Fruit fly (Drosophila melanogaster) whole organism, embryonic: Measurements from ENCODE around the gene asf1.

ENCODE experiments used
- Ada2b ChIP-seq: fragments of 200-800 bp; sonication (Bioruptor generic); IDR thresholded peaks from 2 replicates; pipeline ENCODE4 v1.3.6; 2022; ENCODE audit warnings: missing biosample characterization, missing genetic modification characterization
- Atf3 ChIP-seq: fragments of 200-800 bp; sonication (Bioruptor generic); optimal IDR thresholded peaks from 3 replicates; lab custom pipeline; 2016; ENCODE audit warnings: missing biosample characterization, missing genetic modification characterization
- Atf6 ChIP-seq: fragments of 200-800 bp; sonication (Bioruptor generic); IDR thresholded peaks from 2 replicates; pipeline ENCODE4 v1.3.6; 2022; ENCODE audit warnings: missing biosample characterization, missing genetic modification characterization
- CG10274 ChIP-seq: fragments of 200-800 bp; sonication (Bioruptor generic); optimal IDR thresholded peaks from 3 replicates; lab custom pipeline; 2017; ENCODE audit warnings: missing biosample characterization, mild to moderate bottlenecking, missing genetic modification characterization
- CG12299 ChIP-seq: fragments of 200-800 bp; sonication (Bioruptor generic); optimal IDR thresholded peaks from 2 replicates; lab custom pipeline; 2018; ENCODE audit warnings: missing biosample characterization, mild to moderate bottlenecking, missing genetic modification characterization
- CG12769 ChIP-seq: fragments of 200-800 bp; sonication (Bioruptor generic); optimal IDR thresholded peaks from 2 replicates; lab custom pipeline; 2019; ENCODE audit warnings: missing biosample characterization, mild to moderate bottlenecking, missing genetic modification characterization, moderate library complexity
- CG14860 ChIP-seq: fragments of 200-800 bp; sonication (Bioruptor generic); IDR thresholded peaks from 3 replicates; pipeline ENCODE4 v1.3.6; 2022; ENCODE audit warnings: missing biosample characterization, missing genetic modification characterization; ENCODE audit not compliant: partially characterized antibody
- CG15073 ChIP-seq: fragments of 200-800 bp; sonication (Bioruptor generic); optimal IDR thresholded peaks from 2 replicates; lab custom pipeline; 2016; ENCODE audit warnings: missing biosample characterization, missing genetic modification characterization
- CG1529 ChIP-seq: fragments of 200-800 bp; sonication (Bioruptor generic); optimal IDR thresholded peaks from 3 replicates; lab custom pipeline; 2018; ENCODE audit warnings: missing biosample characterization, missing genetic modification characterization
- CG1602 ChIP-seq: fragments of 200-800 bp; sonication (Bioruptor generic); optimal IDR thresholded peaks from 3 replicates; lab custom pipeline; 2016; ENCODE audit warnings: missing biosample characterization, missing genetic modification characterization
- CG16813 ChIP-seq: fragments of 200-800 bp; sonication (Bioruptor generic); IDR thresholded peaks from 3 replicates; pipeline ENCODE4 v1.3.6; 2022; ENCODE audit warnings: missing biosample characterization, missing genetic modification characterization; ENCODE audit not compliant: partially characterized antibody
- CG16815 ChIP-seq: fragments of 200-800 bp; sonication (Bioruptor generic); optimal IDR thresholded peaks from 3 replicates; lab custom pipeline; 2017; ENCODE audit warnings: missing biosample characterization, mild to moderate bottlenecking, missing genetic modification characterization
- CG16863 ChIP-seq: fragments of 200-800 bp; sonication (Bioruptor generic); optimal IDR thresholded peaks from 3 replicates; lab custom pipeline; 2016; ENCODE audit warnings: missing biosample characterization, missing genetic modification characterization
- CG17361 ChIP-seq: fragments of 200-800 bp; sonication (Bioruptor generic); IDR thresholded peaks from 3 replicates; pipeline ENCODE4 v1.3.6; 2022; ENCODE audit warnings: missing biosample characterization, missing genetic modification characterization
- CG18262 ChIP-seq: fragments of 200-800 bp; optimal IDR thresholded peaks from 3 replicates; lab custom pipeline; 2019; ENCODE audit warnings: missing biosample characterization, mild to moderate bottlenecking, missing genetic modification characterization, moderate library complexity
- CG18619 ChIP-seq: fragments of 200-800 bp; sonication (Bioruptor generic); optimal IDR thresholded peaks from 3 replicates; lab custom pipeline; 2017; ENCODE audit warnings: missing biosample characterization, mild to moderate bottlenecking, missing genetic modification characterization
- CG2678 ChIP-seq: fragments of 200-800 bp; sonication (Bioruptor generic); optimal IDR thresholded peaks from 3 replicates; lab custom pipeline; 2019; ENCODE audit warnings: missing biosample characterization, mild to moderate bottlenecking, missing genetic modification characterization, moderate library complexity
- CG33557 ChIP-seq: fragments of 200-800 bp; sonication (Bioruptor generic); optimal IDR thresholded peaks from 2 replicates; lab custom pipeline; 2019; ENCODE audit warnings: missing biosample characterization, mild to moderate bottlenecking, missing genetic modification characterization, moderate library complexity
- CG4617 ChIP-seq: fragments of 200-800 bp; sonication (Bioruptor generic); optimal IDR thresholded peaks from 3 replicates; lab custom pipeline; 2016; ENCODE audit warnings: missing biosample characterization, missing genetic modification characterization, borderline replicate concordance
- CG4854 ChIP-seq: fragments of 200-800 bp; sonication (Bioruptor generic); optimal IDR thresholded peaks from 2 replicates; lab custom pipeline; 2016; ENCODE audit warnings: missing biosample characterization, missing genetic modification characterization, inconsistent platforms
- CG6813 ChIP-seq: fragments of 200-800 bp; sonication (Bioruptor generic); optimal IDR thresholded peaks from 2 replicates; lab custom pipeline; 2017; ENCODE audit warnings: missing biosample characterization, missing genetic modification characterization, mild to moderate bottlenecking, moderate library complexity, missing genetic modification reagents
- CG9797 ChIP-seq: fragments of 200-800 bp; sonication (Bioruptor generic); optimal IDR thresholded peaks from 3 replicates; lab custom pipeline; 2018; ENCODE audit warnings: missing biosample characterization, mild to moderate bottlenecking, missing genetic modification characterization
- Dad ChIP-seq: fragments of 200-800 bp; sonication (Bioruptor generic); optimal IDR thresholded peaks from 3 replicates; lab custom pipeline; 2016; ENCODE audit warnings: missing biosample characterization, missing genetic modification characterization
- Dek ChIP-seq: fragments of 200-800 bp; sonication (Bioruptor generic); optimal IDR thresholded peaks from 3 replicates; lab custom pipeline; 2019; ENCODE audit warnings: missing biosample characterization, mild to moderate bottlenecking, missing genetic modification characterization, moderate library complexity
- Doc2 ChIP-seq: fragments of 200-800 bp; sonication (Bioruptor generic); IDR thresholded peaks from 2 replicates; pipeline ENCODE4 v1.3.6; 2022; ENCODE audit warnings: missing biosample characterization, missing genetic modification characterization
- Dp ChIP-seq: fragments of 200-800 bp; sonication (Bioruptor generic); optimal IDR thresholded peaks from 2 replicates; lab custom pipeline; 2018; ENCODE audit warnings: missing biosample characterization, mild to moderate bottlenecking, missing genetic modification characterization, moderate library complexity
- Eip74EF ChIP-seq, 2 experiments: fragments of 200-800 bp in 1 of 2; fragments of >200 bp in 1 of 2; sonication (Bioruptor generic) in 1 of 2; optimal IDR thresholded peaks; 2 replicates each; lab custom pipeline; 2017 to 2019; ENCODE audit warnings: missing biosample characterization in 2 of 2, missing genetic modification characterization in 2 of 2, mild to moderate bottlenecking in 1 of 2, moderate library complexity in 1 of 2
- Elba2 ChIP-seq: fragments of 200-800 bp; sonication (Bioruptor generic); optimal IDR thresholded peaks from 3 replicates; lab custom pipeline; 2016; ENCODE audit warnings: missing biosample characterization, missing genetic modification characterization
- Fer1 ChIP-seq: fragments of 200-800 bp; sonication (Bioruptor generic); optimal IDR thresholded peaks from 2 replicates; lab custom pipeline; 2017; ENCODE audit warnings: missing biosample characterization, mild to moderate bottlenecking, missing genetic modification characterization
- Hr39 ChIP-seq: fragments of >200 bp; optimal IDR thresholded peaks from 2 replicates; lab custom pipeline; 2017
- Lpt ChIP-seq: fragments of >200 bp; optimal IDR thresholded peaks from 2 replicates; lab custom pipeline; 2018; ENCODE audit warnings: missing biosample characterization, missing genetic modification characterization
- NFAT ChIP-seq: fragments of 200-800 bp; sonication (Bioruptor generic); IDR thresholded peaks from 2 replicates; pipeline ENCODE4 v1.3.6; 2022; ENCODE audit warnings: missing biosample characterization, missing genetic modification characterization
- Neu2 ChIP-seq: fragments of 200-800 bp; sonication (Bioruptor generic); optimal IDR thresholded peaks from 3 replicates; lab custom pipeline; 2016; ENCODE audit warnings: missing biosample characterization, missing genetic modification characterization, borderline replicate concordance
- Ptx1 ChIP-seq: fragments of 200-800 bp; sonication (Bioruptor generic); IDR thresholded peaks from 2 replicates; pipeline ENCODE4 v1.3.6; 2022; ENCODE audit warnings: missing biosample characterization, missing genetic modification characterization
- Rfx ChIP-seq: fragments of 200-800 bp; sonication (Bioruptor generic); IDR thresholded peaks from 2 replicates; pipeline ENCODE4 v1.3.6; 2022; ENCODE audit warnings: missing biosample characterization, missing genetic modification characterization
- Rx ChIP-seq: fragments of 200-800 bp; sonication (Bioruptor generic); IDR thresholded peaks from 2 replicates; pipeline ENCODE4 v1.3.6; 2022; ENCODE audit warnings: missing biosample characterization, missing genetic modification characterization
- Sin3A ChIP-seq: fragments of >200 bp; optimal IDR thresholded peaks from 2 replicates; lab custom pipeline; 2018
- ab ChIP-seq: fragments of 200-800 bp; sonication (Bioruptor generic); optimal IDR thresholded peaks from 2 replicates; lab custom pipeline; 2016; ENCODE audit warnings: missing biosample characterization, missing genetic modification characterization
- ara ChIP-seq: fragments of 200-800 bp; sonication (Bioruptor generic); IDR thresholded peaks from 2 replicates; pipeline ENCODE4 v1.3.6; 2022; ENCODE audit warnings: missing biosample characterization, missing genetic modification characterization
- cg ChIP-seq: fragments of 200-800 bp; sonication (Bioruptor generic); optimal IDR thresholded peaks from 3 replicates; lab custom pipeline; 2019; ENCODE audit warnings: missing biosample characterization, mild to moderate bottlenecking, missing genetic modification characterization, moderate library complexity
- da ChIP-seq: fragments of 200-800 bp; sonication (Bioruptor generic); optimal IDR thresholded peaks from 2 replicates; lab custom pipeline; 2016; ENCODE audit warnings: missing biosample characterization, missing genetic modification characterization
- dpn ChIP-seq, 2 experiments: fragments of 200-800 bp; sonication (Bioruptor generic); optimal IDR thresholded peaks; 3 replicates each; lab custom pipeline; 2016; ENCODE audit warnings: missing biosample characterization in 2 of 2, missing genetic modification characterization in 2 of 2
- dysf ChIP-seq: fragments of 200-800 bp; sonication (Bioruptor generic); IDR thresholded peaks from 3 replicates; pipeline ENCODE4 v1.3.6; 2022; ENCODE audit warnings: missing biosample characterization, missing genetic modification characterization
- en ChIP-seq: fragments of 200-800 bp; sonication (Bioruptor generic); optimal IDR thresholded peaks from 2 replicates; lab custom pipeline; 2016; ENCODE audit warnings: missing biosample characterization, missing genetic modification characterization
- esg ChIP-seq: fragments of 200-800 bp; sonication (Bioruptor generic); conservative IDR thresholded peaks from 2 replicates; pipeline ENCODE4 v1.3.6; 2022; ENCODE audit warnings: missing biosample characterization, missing genetic modification characterization
- jing ChIP-seq: fragments of 200-800 bp; sonication (Bioruptor generic); optimal IDR thresholded peaks from 2 replicates; lab custom pipeline; 2018; ENCODE audit warnings: missing biosample characterization, mild to moderate bottlenecking, missing genetic modification characterization
- lov ChIP-seq, 2 experiments: fragments of 200-800 bp in 1 of 2; fragments of >200 bp in 1 of 2; sonication (Bioruptor generic) in 1 of 2; IDR thresholded peaks in 1 of 2; optimal IDR thresholded peaks in 1 of 2; 2 replicates in 1 of 2; 3 replicates in 1 of 2; pipeline versions ENCODE4 v1.3.6 to Lab custom; 2017 to 2022; ENCODE audit warnings: missing biosample characterization in 1 of 2, missing genetic modification characterization in 1 of 2
- nom ChIP-seq: fragments of 200-800 bp; sonication (Bioruptor generic); optimal IDR thresholded peaks from 2 replicates; lab custom pipeline; 2017; ENCODE audit warnings: missing biosample characterization, missing genetic modification characterization, mild to moderate bottlenecking, moderate library complexity, missing genetic modification reagents
- row ChIP-seq: fragments of 200-800 bp; sonication (Bioruptor generic); IDR thresholded peaks from 3 replicates; pipeline ENCODE4 v1.3.6; 2022; ENCODE audit warnings: missing biosample characterization, missing genetic modification characterization
- sd ChIP-seq: fragments of 200-800 bp; sonication (Bioruptor generic); optimal IDR thresholded peaks from 3 replicates; lab custom pipeline; 2018; ENCODE audit warnings: missing biosample characterization, mild to moderate bottlenecking, missing genetic modification characterization, moderate library complexity
- tin ChIP-seq: fragments of 200-800 bp; sonication (Bioruptor generic); optimal IDR thresholded peaks from 3 replicates; lab custom pipeline; 2016; ENCODE audit warnings: missing biosample characterization, missing genetic modification characterization

asf1 gene

DNA sequence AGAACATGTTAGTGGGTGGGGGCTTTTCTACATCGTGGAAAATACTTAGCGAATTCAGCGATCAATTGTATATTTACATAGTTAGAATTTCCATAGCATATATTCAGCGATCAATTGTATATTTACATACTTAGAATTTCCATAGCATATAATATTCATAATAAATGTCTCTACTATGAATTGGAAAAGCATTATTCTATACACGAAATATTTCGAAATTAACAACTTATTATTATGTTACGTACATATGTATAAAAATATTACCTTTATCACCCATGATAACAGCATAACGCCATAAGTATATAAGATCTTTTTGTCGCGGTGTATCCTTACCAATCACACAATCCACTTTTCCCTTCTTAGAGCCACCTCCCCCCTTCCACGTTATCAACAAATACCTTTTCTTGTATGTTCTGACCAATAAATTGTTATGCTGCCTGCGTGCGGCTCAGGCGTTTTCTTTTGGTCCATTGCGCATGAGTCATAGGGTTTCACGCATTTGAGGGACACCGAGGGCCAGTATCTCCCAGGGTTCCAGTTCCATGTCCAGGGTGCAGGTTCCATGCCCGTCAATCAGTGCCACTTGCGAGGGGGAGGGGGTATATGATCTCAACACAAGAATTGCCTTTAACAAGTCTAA lies 18.2 kb downstream of the asf1 start (continued):
- peak in 1 of 2 experiments; percentile 30 for TF ChIP-seq Eip74EF (GFP tag; optimal IDR thresholded peaks at IDR 0.05; lab: Kevin White, UChicago)
- TF ChIP-seq Neu2 (GFP tag; lab: Kevin White, UChicago): no peak
- no peak for TF ChIP-seq Lpt (GFP tag; lab: Kevin White, UChicago)
- TF ChIP-seq jing (GFP tag; lab: Kevin White, UChicago): peak; percentile 10
- TF ChIP-seq dysf (GFP tag; lab: Robert Waterston, UW): no peak
- no peak for TF ChIP-seq Atf6 (GFP tag; lab: Robert Waterston, UW)
- no peak for TF ChIP-seq sd (tag; lab: Kevin White, UChicago)
- peak; percentile 92 for TF ChIP-seq CG33557 (GFP tag; lab: Kevin White, UChicago)
- TF ChIP-seq CG9797 (GFP tag; lab: Kevin White, UChicago): no peak
- no peak for TF ChIP-seq esg (GFP tag; lab: Robert Waterston, UW)
- no peak for TF ChIP-seq CG2678
- no peak for TF ChIP-seq Rfx (GFP tag; lab: Robert Waterston, UW)
- no peak for TF ChIP-seq lov (optimal IDR thresholded peaks at IDR 0.05; lab: Kevin White, UChicago)
- no peak for TF ChIP-seq lov (GFP tag; IDR thresholded peaks at IDR 0.05; lab: Robert Waterston, UW)
- no peak for TF ChIP-seq Fer1 (GFP tag; lab: Kevin White, UChicago)
- TF ChIP-seq Dad: no peak
- no peak for TF ChIP-seq Ada2b
- TF ChIP-seq da: no peak
- TF ChIP-seq CG17361 (GFP tag; lab: Robert Waterston, UW): peak; percentile 87; the same call in 2 of the 3 replicates
- peak; percentile 27 for TF ChIP-seq Elba2 (GFP tag; lab: Kevin White, UChicago)
- no peak for TF ChIP-seq ara
- no peak for TF ChIP-seq ab (GFP tag; lab: Kevin White, UChicago)
- TF ChIP-seq CG15073 (GFP tag; lab: Kevin White, UChicago): peak; percentile 0
- no peak for TF ChIP-seq en (GFP tag; lab: Kevin White, UChicago)
- TF ChIP-seq CG12769 (tag; lab: Kevin White, UChicago): no peak
- TF ChIP-seq dpn (GFP tag; optimal IDR thresholded peaks at IDR 0.05; lab: Kevin White, UChicago): no peak
- TF ChIP-seq Rx (GFP tag; lab: Robert Waterston, UW): no peak
- peak; percentile 70 for TF ChIP-seq CG1602 (GFP tag; lab: Kevin White, UChicago)
- peak; percentile 25 for TF ChIP-seq CG1529 (GFP tag; lab: Kevin White, UChicago)
- no peak for TF ChIP-seq CG4854 (GFP tag; lab: Kevin White, UChicago)
- peak; percentile 4 for TF ChIP-seq CG16863 (GFP tag; lab: Kevin White, UChicago)
- no peak for TF ChIP-seq Dek
- TF ChIP-seq Doc2 (GFP tag; lab: Robert Waterston, UW): no peak
- TF ChIP-seq CG12299 (tag; lab: Kevin White, UChicago): no peak
- no peak for TF ChIP-seq cg (GFP tag; lab: Kevin White, UChicago)
- peak; percentile 80 for TF ChIP-seq CG16815 (GFP tag; lab: Kevin White, UChicago)
- no peak for TF ChIP-seq NFAT (GFP tag; lab: Robert Waterston, UW)
- no peak for TF ChIP-seq Hr39 (lab: Kevin White, UChicago)
- no peak for TF ChIP-seq CG10274 (GFP tag; lab: Kevin White, UChicago)
- no peak for TF ChIP-seq Ptx1 (GFP tag; lab: Robert Waterston, UW)
- peak; percentile 18 for TF ChIP-seq tin
- no peak for TF ChIP-seq Atf3
- no peak for TF ChIP-seq Sin3A (lab: Kevin White, UChicago)
- TF ChIP-seq Dp (GFP tag; lab: Kevin White, UChicago): no peak
- no peak for TF ChIP-seq CG16813
- peak; percentile 66 for TF ChIP-seq row (GFP tag; lab: Robert Waterston, UW)
- no peak for TF ChIP-seq CG4617 (GFP tag; lab: Kevin White, UChicago)
- peak; percentile 93 for TF ChIP-seq CG18262 (tag; lab: Kevin White, UChicago)
- TF ChIP-seq CG6813 (GFP tag; lab: Kevin White, UChicago): peak; percentile 32
- peak; percentile 41 for TF ChIP-seq CG18619 (GFP tag; lab: Kevin White, UChicago)
- TF ChIP-seq nom (GFP tag; lab: Kevin White, UChicago): no peak
- TF ChIP-seq CG14860: no peak
